Worm (Caenorhabditis elegans) whole organism, L1 larva: ENCODE results near the gene ipla-1.

Experiments used
- C16A3.4 ChIP-seq: fragments of 150-350 bp; optimal IDR thresholded peaks from 2 replicates; lab custom pipeline; 2014; ENCODE audit warnings: missing biosample characterization, missing genetic modification characterization
- C34B4.2 ChIP-seq: sonication (generic microtip); optimal IDR thresholded peaks from 2 replicates; lab custom pipeline; 2017; ENCODE audit warnings: mild to moderate bottlenecking, missing genetic modification characterization, missing compliant biosample characterization
- Y116A8C.19 ChIP-seq: sonication (generic microtip); optimal IDR thresholded peaks from 2 replicates; lab custom pipeline; 2016; ENCODE audit warnings: missing compliant biosample characterization, missing genetic modification characterization, borderline replicate concordance
- alr-1 ChIP-seq: fragments of 200-800 bp; sonication (Bioruptor generic); optimal IDR thresholded peaks from 2 replicates; lab custom pipeline; 2018; ENCODE audit warnings: borderline replicate concordance, mild to moderate bottlenecking, missing genetic modification characterization, missing compliant biosample characterization
- aly-2 ChIP-seq: fragments of 150-350 bp; optimal IDR thresholded peaks from 2 replicates; lab custom pipeline; 2014; ENCODE audit warnings: missing biosample characterization, missing genetic modification characterization
- blmp-1 ChIP-seq: fragments of 150-350 bp; optimal IDR thresholded peaks from 2 replicates; lab custom pipeline; 2014; ENCODE audit warnings: missing biosample characterization, missing genetic modification characterization
- ceh-63 ChIP-seq: fragments of 200-800 bp; sonication (Bioruptor generic); optimal IDR thresholded peaks from 2 replicates; lab custom pipeline; 2018; ENCODE audit warnings: mild to moderate bottlenecking, missing genetic modification characterization, missing compliant biosample characterization
- ceh-88 ChIP-seq: fragments of 200-800 bp; sonication (Bioruptor generic); IDR thresholded peaks from 2 replicates; pipeline ENCODE4 v1.3.6; 2022; ENCODE audit warnings: missing genetic modification characterization, missing compliant biosample characterization
- ceh-90 ChIP-seq: sonication (generic microtip); optimal IDR thresholded peaks from 2 replicates; lab custom pipeline; 2016; ENCODE audit warnings: missing genetic modification characterization, missing compliant biosample characterization
- ces-1 ChIP-seq: fragments of 150-350 bp; optimal IDR thresholded peaks from 2 replicates; lab custom pipeline; 2014; ENCODE audit warnings: missing biosample characterization, missing genetic modification reagents, missing genetic modification characterization
- efl-1 ChIP-seq, 4 experiments: fragments of 150-350 bp; optimal IDR thresholded peaks in 3 of 4; peaks in 1 of 4; 1 replicate in 1 of 4; 2 replicates in 3 of 4; lab custom pipeline; 2014; ENCODE audit warnings: missing biosample characterization in 2 of 4, missing genetic modification characterization in 2 of 4, missing genetic modification reagents in 2 of 4
- egl-13 ChIP-seq: sonication (generic microtip); optimal IDR thresholded peaks from 2 replicates; lab custom pipeline; 2016; ENCODE audit warnings: missing genotype, missing genetic modification reagents, missing genetic modification characterization, missing compliant biosample characterization
- elt-2 ChIP-seq: sonication (generic microtip); optimal IDR thresholded peaks from 2 replicates; lab custom pipeline; 2016; ENCODE audit warnings: missing genetic modification characterization, mild to moderate bottlenecking, inconsistent platforms, missing compliant biosample characterization, missing genetic modification reagents
- elt-3 ChIP-seq, 6 experiments: fragments of 150-350 bp in 1 of 6; sonication (generic microtip); optimal IDR thresholded peaks; 2 replicates each; lab custom pipeline; 2017 to 2018; ENCODE audit warnings: missing biosample characterization in 6 of 6, missing genetic modification characterization in 6 of 6, inconsistent platforms in 1 of 6
- ets-5 ChIP-seq: fragments of 200-800 bp; sonication (Bioruptor generic); IDR thresholded peaks from 2 replicates; pipeline ENCODE4 v1.3.6; 2022; ENCODE audit warnings: missing genetic modification characterization, missing compliant biosample characterization
- fkh-10 ChIP-seq: sonication (generic microtip); optimal IDR thresholded peaks from 2 replicates; lab custom pipeline; 2017; ENCODE audit warnings: missing biosample characterization, missing genetic modification reagents, missing genetic modification characterization
- fos-1 ChIP-seq: fragments of 150-350 bp; optimal IDR thresholded peaks from 2 replicates; lab custom pipeline; 2014; ENCODE audit warnings: missing biosample characterization, missing genetic modification characterization
- grh-1 ChIP-seq: fragments of 200-800 bp; sonication (Bioruptor generic); IDR thresholded peaks from 2 replicates; pipeline ENCODE4 v1.3.6; 2022; ENCODE audit warnings: missing genetic modification reagents, missing genetic modification characterization, missing compliant biosample characterization
- hlh-17 ChIP-seq: fragments of 200-800 bp; sonication (Bioruptor generic); optimal IDR thresholded peaks from 2 replicates; lab custom pipeline; 2018; ENCODE audit warnings: missing genetic modification characterization, mild to moderate bottlenecking, missing compliant biosample characterization, moderate library complexity, borderline replicate concordance
- isw-1 ChIP-seq: fragments of 200-800 bp; sonication (Bioruptor generic); IDR thresholded peaks from 2 replicates; pipeline ENCODE4 v1.3.6; 2022; ENCODE audit warnings: missing genetic modification characterization, missing compliant biosample characterization
- jun-1 ChIP-seq: fragments of 150-350 bp; optimal IDR thresholded peaks from 2 replicates; lab custom pipeline; 2014; ENCODE audit warnings: missing biosample characterization, missing genetic modification reagents, missing genetic modification characterization
- lin-14 ChIP-seq: fragments of 200-800 bp; sonication (Bioruptor generic); optimal IDR thresholded peaks from 2 replicates; lab custom pipeline; 2018; ENCODE audit warnings: mild to moderate bottlenecking, missing genetic modification characterization, moderate library complexity, missing compliant biosample characterization
- lin-39 ChIP-seq: fragments of 150-350 bp; optimal IDR thresholded peaks from 2 replicates; lab custom pipeline; 2014; ENCODE audit warnings: missing biosample characterization, missing genetic modification reagents, missing genetic modification characterization
- lsy-2 ChIP-seq, 2 experiments: fragments of 150-350 bp; optimal IDR thresholded peaks; 2 replicates each; lab custom pipeline; 2014; ENCODE audit warnings: missing biosample characterization in 2 of 2, missing genetic modification characterization in 2 of 2
- mdl-1 ChIP-seq, 2 experiments: fragments of 150-350 bp; optimal IDR thresholded peaks; 2 replicates each; lab custom pipeline; 2014 to 2017; ENCODE audit warnings: missing biosample characterization in 2 of 2, missing genetic modification characterization in 2 of 2, inconsistent platforms in 1 of 2
- mep-1 ChIP-seq: fragments of 150-350 bp; optimal IDR thresholded peaks from 2 replicates; lab custom pipeline; 2014; ENCODE audit warnings: missing biosample characterization, missing genetic modification characterization
- nhr-19 ChIP-seq: fragments of 200-800 bp; sonication (Bioruptor generic); conservative IDR thresholded peaks from 2 replicates; pipeline ENCODE4 v1.3.6; 2022; ENCODE audit warnings: missing genetic modification characterization, missing compliant biosample characterization
- nhr-71 ChIP-seq: sonication (generic microtip); optimal IDR thresholded peaks from 2 replicates; lab custom pipeline; 2016; ENCODE audit warnings: mild to moderate bottlenecking, missing genetic modification characterization, moderate library complexity, missing compliant biosample characterization
- nhr-85 ChIP-seq: sonication (generic microtip); peaks from one replicate; lab custom pipeline; 2016; ENCODE audit warnings: missing genetic modification characterization, inconsistent platforms, missing compliant biosample characterization
- nhr-90 ChIP-seq: sonication (generic microtip); optimal IDR thresholded peaks from 2 replicates; lab custom pipeline; 2016; ENCODE audit warnings: mild to moderate bottlenecking, missing genetic modification characterization, missing compliant biosample characterization; ENCODE audit not compliant: poor library complexity
- pqm-1 ChIP-seq: sonication (generic microtip); optimal IDR thresholded peaks from 3 replicates; lab custom pipeline; 2017; ENCODE audit warnings: missing biosample characterization, missing genetic modification characterization
- rnt-1 ChIP-seq: sonication (generic microtip); optimal IDR thresholded peaks from 2 replicates; lab custom pipeline; 2016; ENCODE audit warnings: mild to moderate bottlenecking, missing genetic modification characterization, moderate library complexity, missing compliant biosample characterization
- skn-1 ChIP-seq: fragments of 150-350 bp; optimal IDR thresholded peaks from 2 replicates; lab custom pipeline; 2014; ENCODE audit warnings: missing biosample characterization, missing genetic modification characterization
- snpc-4 ChIP-seq: fragments of 150-350 bp; optimal IDR thresholded peaks from 2 replicates; lab custom pipeline; 2014; ENCODE audit warnings: missing biosample characterization, missing genetic modification characterization
- snu-23 ChIP-seq: sonication (generic microtip); optimal IDR thresholded peaks from 2 replicates; lab custom pipeline; 2016; ENCODE audit warnings: missing genetic modification characterization, missing compliant biosample characterization
- sptf-1 ChIP-seq: fragments of 150-350 bp; optimal IDR thresholded peaks from 2 replicates; lab custom pipeline; 2014; ENCODE audit warnings: missing biosample characterization, missing genetic modification characterization
- swsn-7 ChIP-seq: sonication (generic microtip); optimal IDR thresholded peaks from 2 replicates; lab custom pipeline; 2016; ENCODE audit warnings: missing genetic modification characterization, missing compliant biosample characterization
- unc-30 ChIP-seq: sonication (generic microtip); optimal IDR thresholded peaks from 2 replicates; lab custom pipeline; 2017; ENCODE audit warnings: missing biosample characterization, missing genetic modification characterization
- unc-62 ChIP-seq: fragments of 150-350 bp; optimal IDR thresholded peaks from 2 replicates; lab custom pipeline; 2014; ENCODE audit warnings: missing biosample characterization, missing genetic modification reagents, missing genetic modification characterization
- unc-98 ChIP-seq: fragments of 200-800 bp; sonication (Bioruptor generic); IDR thresholded peaks from 2 replicates; pipeline ENCODE4 v1.3.6; 2022; ENCODE audit warnings: missing genetic modification characterization, missing compliant biosample characterization
- vab-15 ChIP-seq: sonication (generic microtip); optimal IDR thresholded peaks from 2 replicates; lab custom pipeline; 2017; ENCODE audit warnings: missing genotype, mild to moderate bottlenecking, missing genetic modification characterization, missing compliant biosample characterization
- xbp-1 ChIP-seq: sonication (generic microtip); optimal IDR thresholded peaks from 2 replicates; lab custom pipeline; 2016; ENCODE audit warnings: missing genetic modification characterization, missing compliant biosample characterization
- zag-1 ChIP-seq: fragments of 150-350 bp; optimal IDR thresholded peaks from 2 replicates; lab custom pipeline; 2014; ENCODE audit warnings: missing biosample characterization, missing genetic modification characterization
- ztf-4 ChIP-seq: fragments of 150-350 bp; optimal IDR thresholded peaks from 2 replicates; lab custom pipeline; 2014; ENCODE audit warnings: missing biosample characterization, missing genetic modification characterization

Gene ipla-1

ce11 chrII:4640748-4641147 is 39.6 kb upstream of the ipla-1 start (continued):
- no peak for TF ChIP-seq alr-1
- TF ChIP-seq lin-14 (GFP tag; lab: Kevin White, UChicago), result peak; percentile 49
- TF ChIP-seq fos-1, result no peak
- no peak for TF ChIP-seq mdl-1 (tag; optimal IDR thresholded peaks at IDR 0.05; lab: Kevin White, UChicago)
- TF ChIP-seq elt-2 (tag; lab: Kevin White, UChicago), result no peak
- TF ChIP-seq nhr-90 (tag; lab: Kevin White, UChicago), result no peak
- TF ChIP-seq vab-15 (tag; lab: Kevin White, UChicago), result no peak
- TF ChIP-seq snpc-4 (tag; lab: Kevin White, UChicago), result no peak
- TF ChIP-seq hlh-17, result no peak
- no peak for TF ChIP-seq xbp-1 (tag; lab: Kevin White, UChicago)
- TF ChIP-seq unc-62 (GFP tag; lab: Kevin White, UChicago), result no peak
- no peak for TF ChIP-seq zag-1 (tag; lab: Kevin White, UChicago)
- TF ChIP-seq Y116A8C.19 (tag; lab: Kevin White, UChicago), result no peak
- TF ChIP-seq unc-30 (tag; lab: Kevin White, UChicago), result no peak
- no peak for TF ChIP-seq aly-2 (tag; lab: Kevin White, UChicago)
- TF ChIP-seq blmp-1 (tag; lab: Kevin White, UChicago), result no peak
- no peak for TF ChIP-seq jun-1 (tag; lab: Kevin White, UChicago)
- no peak for TF ChIP-seq fkh-10
- no peak for TF ChIP-seq isw-1
- peak; percentile 9 for TF ChIP-seq rnt-1 (tag; lab: Kevin White, UChicago)
- no peak for TF ChIP-seq C16A3.4 (tag; lab: Kevin White, UChicago)
- no peak for TF ChIP-seq snu-23 (GFP tag; lab: Kevin White, UChicago)
- TF ChIP-seq unc-98 (GFP tag; lab: Robert Waterston, UW), result no peak

ce11 chrII:4638891-4639290 is 37.7 kb upstream of the ipla-1 start:
- TF ChIP-seq elt-3 (tag; optimal IDR thresholded peaks at IDR 0.05; lab: Kevin White, UChicago), result peak in 1 of 6 experiments; percentile 38
- TF ChIP-seq lsy-2 (tag; optimal IDR thresholded peaks at IDR 0.05; lab: Kevin White, UChicago), result no peak
- TF ChIP-seq nhr-85 (tag; lab: Kevin White, UChicago), result peak; percentile 65
- TF ChIP-seq ces-1 (GFP tag; lab: Kevin White, UChicago), result no peak
- TF ChIP-seq mep-1 (tag; lab: Kevin White, UChicago), result peak; percentile 31
- TF ChIP-seq blmp-1 (tag; lab: Kevin White, UChicago), result peak; percentile 79
- TF ChIP-seq skn-1 (tag; lab: Kevin White, UChicago), result no peak
- TF ChIP-seq unc-62 (GFP tag; lab: Kevin White, UChicago), result no peak
- TF ChIP-seq sptf-1 (tag; lab: Kevin White, UChicago), result no peak
- TF ChIP-seq lin-14 (GFP tag; lab: Kevin White, UChicago), result peak; percentile 69
- TF ChIP-seq efl-1 (optimal IDR thresholded peaks at IDR 0.05; lab: Kevin White, UChicago), result peak in 1 of 2 experiments; percentile 8
- TF ChIP-seq efl-1 (GFP tag; optimal IDR thresholded peaks at IDR 0.05 in 1 of 2; lab: Kevin White, UChicago), result peak in 1 of 2 experiments; percentile 87
- TF ChIP-seq grh-1 (GFP tag; lab: Robert Waterston, UW), result peak; percentile 50
- TF ChIP-seq, all 84 proteins: peak for 7

- TF ChIP-seq nhr-19 (GFP tag; lab: Robert Waterston, UW) (no peak), efl-1 (optimal IDR thresholded peaks at IDR 0.05; lab: Kevin White, UChicago) (no peak), efl-1 (GFP tag; optimal IDR thresholded peaks at IDR 0.05 in 1 of 2; lab: Kevin White, UChicago) (peak in 1 of 2 experiments; percentile 66)
Measured at ce11 chrII:4638241-4638640, 37.1 kb upstream of the ipla-1 start, which contains the start of gene che-10. Gene che-10 (minus strand): TSS chrII:4638341.

ce11 chrII:4631479-4631878 is 30.3 kb upstream of the ipla-1 start:
- TF ChIP-seq zag-1 (tag; lab: Kevin White, UChicago) (no peak), lin-39 (tag; lab: Kevin White, UChicago) (no peak), nhr-71 (no peak), egl-13 (tag; lab: Kevin White, UChicago) (no peak), sptf-1 (tag; lab: Kevin White, UChicago) (no peak), fkh-10 (no peak), ztf-4 (tag; lab: Kevin White, UChicago) (no peak), skn-1 (tag; lab: Kevin White, UChicago) (no peak), swsn-7 (tag; lab: Kevin White, UChicago) (no peak), ceh-88 (GFP tag; lab: Robert Waterston, UW) (no peak), Y116A8C.19 (tag; lab: Kevin White, UChicago) (no peak), ets-5 (GFP tag; lab: Robert Waterston, UW) (no peak), ceh-90 (tag; lab: Kevin White, UChicago) (no peak), ceh-63 (no peak), C16A3.4 (tag; lab: Kevin White, UChicago) (no peak), pqm-1 (no peak), C34B4.2 (tag; lab: Kevin White, UChicago) (no peak)
